Worm (Caenorhabditis elegans): ENCODE results near the gene T24E12.6.

ce11 chrII:3714595-3714994, 46.9 kb downstream of the T24E12.6 start, which contains the start of gene srh-100:
- no peak for TF ChIP-seq nhr-77 (tag; optimal IDR thresholded peaks at IDR 0.05)
- TF ChIP-seq unc-62 (GFP tag; optimal IDR thresholded peaks at IDR 0.05 in 1 of 2): no peak
- TF ChIP-seq unc-62 (tag; optimal IDR thresholded peaks at IDR 0.05): no peak
- TF ChIP-seq hif-1 (tag; optimal IDR thresholded peaks at IDR 0.05): no peak
- TF ChIP-seq lin-39 (tag; optimal IDR thresholded peaks at IDR 0.05): no peak
- TF ChIP-seq dve-1 (tag; optimal IDR thresholded peaks at IDR 0.05; ENCODE audit: insufficient read depth): no peak
- TF ChIP-seq unc-39 (tag; optimal IDR thresholded peaks at IDR 0.05): no peak
- no peak for TF ChIP-seq madf-5 (GFP tag; IDR thresholded peaks at IDR 0.05)
- no peak for TF ChIP-seq nhr-76 (tag; optimal IDR thresholded peaks at IDR 0.05)
- TF ChIP-seq F26F4.8 (GFP tag; conservative IDR thresholded peaks at IDR 0.05): no peak
- TF ChIP-seq fkh-10 (GFP tag; optimal IDR thresholded peaks at IDR 0.05): no peak
- no peak for TF ChIP-seq Y5F2A.4 (GFP tag; optimal IDR thresholded peaks at IDR 0.05)
- TF ChIP-seq lsy-2 (tag; optimal IDR thresholded peaks at IDR 0.05): no peak
- TF ChIP-seq unc-130 (GFP tag; optimal IDR thresholded peaks at IDR 0.05): no peak
